Fruit fly (Drosophila melanogaster) whole organism: ENCODE measurements around the gene bys.

Source experiments
- CG8478 ChIP-seq: fragments of >200 bp; optimal IDR thresholded peaks from 2 replicates; lab custom pipeline; 2018; ENCODE audit warnings: inconsistent platforms
- Dll ChIP-seq: fragments of >200 bp; optimal IDR thresholded peaks from 2 replicates; lab custom pipeline; 2017
- EcR ChIP-seq, 2 experiments: fragments of >200 bp; optimal IDR thresholded peaks; 2 replicates each; lab custom pipeline; 2017; ENCODE audit warnings: missing biosample characterization in 2 of 2, missing genetic modification characterization in 2 of 2, missing genetic modification reagents in 2 of 2
- usp ChIP-seq: fragments of >200 bp; optimal IDR thresholded peaks from 2 replicates; lab custom pipeline; 2017; ENCODE audit warnings: missing biosample characterization, missing genetic modification characterization, mixed read lengths

dm6 chrX:7946858-7947313 lies 45.2 kb downstream of the bys start, which contains the start of gene orion:
- TF ChIP-seq CG8478 (lab: Kevin White, UChicago): no peak
- no peak for TF ChIP-seq EcR (GFP tag; optimal IDR thresholded peaks at IDR 0.05; lab: Kevin White, UChicago)
- TF ChIP-seq Dll (lab: Kevin White, UChicago): peak; percentile 39
- TF ChIP-seq usp (GFP tag; lab: Kevin White, UChicago): no peak
